Worm (Caenorhabditis elegans) whole organism, young adult: Measurements from ENCODE around the gene hpl-2.

ENCODE experiments used
- B0035.1 ChIP-seq: sonication (generic microtip); optimal IDR thresholded peaks from 2 replicates; lab custom pipeline; 2016; ENCODE audit warnings: missing genetic modification characterization, mild to moderate bottlenecking, missing compliant biosample characterization, missing genotype, missing genetic modification reagents
- B0336.3 ChIP-seq: fragments of 200-800 bp; sonication (Bioruptor generic); IDR thresholded peaks from 2 replicates; pipeline ENCODE4 v1.3.6; 2022; ENCODE audit warnings: missing genetic modification characterization, missing compliant biosample characterization
- D2030.7 ChIP-seq: fragments of 200-800 bp; sonication (Bioruptor generic); IDR thresholded peaks from 2 replicates; pipeline ENCODE4 v1.3.6; 2022; ENCODE audit warnings: missing genetic modification reagents, missing genetic modification characterization, missing compliant biosample characterization
- F23B12.7 ChIP-seq: sonication (generic microtip); optimal IDR thresholded peaks from 2 replicates; lab custom pipeline; 2017; ENCODE audit warnings: missing genetic modification characterization, mild to moderate bottlenecking, missing compliant biosample characterization, antibody characterized with exemption, moderate library complexity; ENCODE audit not compliant: insufficient read depth
- F33H1.4 ChIP-seq: fragments of 200-800 bp; sonication (Bioruptor generic); IDR thresholded peaks from 2 replicates; pipeline ENCODE4 v1.3.6; 2022; ENCODE audit warnings: missing genetic modification reagents, missing genetic modification characterization, missing compliant biosample characterization
- F37B4.10 ChIP-seq: fragments of 200-800 bp; sonication (Bioruptor generic); IDR thresholded peaks from 2 replicates; pipeline ENCODE4 v1.3.6; 2022; ENCODE audit warnings: missing genetic modification characterization, missing compliant biosample characterization
- F39B2.1 ChIP-seq: fragments of 200-800 bp; sonication (Bioruptor generic); IDR thresholded peaks from 2 replicates; pipeline ENCODE4 v1.3.6; 2022; ENCODE audit warnings: missing genetic modification reagents, missing genetic modification characterization, missing compliant biosample characterization
- F49E8.2 ChIP-seq: sonication (generic microtip); optimal IDR thresholded peaks from 3 replicates; lab custom pipeline; 2017; ENCODE audit warnings: missing genetic modification characterization, mild to moderate bottlenecking, missing compliant biosample characterization, antibody characterized with exemption, moderate library complexity; ENCODE audit not compliant: insufficient read depth
- K12H6.12 ChIP-seq: fragments of 200-800 bp; sonication (Bioruptor generic); optimal IDR thresholded peaks from 2 replicates; lab custom pipeline; 2018; ENCODE audit warnings: mild to moderate bottlenecking, missing genetic modification characterization, missing compliant biosample characterization
- Y53G8AR.9 ChIP-seq: fragments of 200-800 bp; sonication (Bioruptor generic); conservative IDR thresholded peaks from 2 replicates; pipeline ENCODE4 v1.3.6; 2022; ENCODE audit warnings: missing genetic modification reagents, missing genetic modification characterization, missing compliant biosample characterization
- Y56A3A.18 ChIP-seq: fragments of 200-800 bp; sonication (Bioruptor generic); IDR thresholded peaks from 2 replicates; pipeline ENCODE4 v1.3.6; 2022; ENCODE audit warnings: missing genetic modification reagents, missing genetic modification characterization, missing compliant biosample characterization
- Y95B8A.8 ChIP-seq: fragments of 200-800 bp; sonication (Bioruptor generic); IDR thresholded peaks from 2 replicates; pipeline ENCODE4 v1.3.6; 2022; ENCODE audit warnings: missing genetic modification reagents, missing genetic modification characterization, missing compliant biosample characterization
- aptf-3 ChIP-seq: fragments of 200-800 bp; sonication (Bioruptor generic); IDR thresholded peaks from 2 replicates; pipeline ENCODE4 v1.3.6; 2022; ENCODE audit warnings: missing genetic modification characterization, missing compliant biosample characterization
- atf-7 ChIP-seq: sonication (generic microtip); optimal IDR thresholded peaks from 2 replicates; lab custom pipeline; 2017; ENCODE audit warnings: mild to moderate bottlenecking, missing genetic modification characterization, missing compliant biosample characterization
- ceh-27 ChIP-seq: fragments of 200-800 bp; sonication (Bioruptor generic); optimal IDR thresholded peaks from 2 replicates; lab custom pipeline; 2018; ENCODE audit warnings: mild to moderate bottlenecking, missing genetic modification characterization, moderate library complexity, missing compliant biosample characterization
- ceh-91 ChIP-seq: fragments of 200-800 bp; sonication (Bioruptor generic); IDR thresholded peaks from 2 replicates; pipeline ENCODE4 v1.3.6; 2022; ENCODE audit warnings: missing genetic modification reagents, missing genetic modification characterization, missing compliant biosample characterization
- efl-1 ChIP-seq: fragments of 150-350 bp; optimal IDR thresholded peaks from 2 replicates; lab custom pipeline; 2014; ENCODE audit warnings: missing biosample characterization, missing genetic modification reagents, missing genetic modification characterization
- egl-44 ChIP-seq: fragments of 200-800 bp; sonication (Bioruptor generic); IDR thresholded peaks from 2 replicates; pipeline ENCODE4 v1.3.6; 2022; ENCODE audit warnings: missing genetic modification reagents, missing genetic modification characterization, missing compliant biosample characterization
- egrh-3 ChIP-seq: fragments of 200-800 bp; sonication (Bioruptor generic); IDR thresholded peaks from 2 replicates; pipeline ENCODE4 v1.3.6; 2022; ENCODE audit warnings: missing genetic modification reagents, missing genetic modification characterization, missing compliant biosample characterization
- hlh-12 ChIP-seq: sonication (generic microtip); optimal IDR thresholded peaks from 2 replicates; lab custom pipeline; 2016; ENCODE audit warnings: missing genetic modification characterization, missing compliant biosample characterization
- hmg-1.2 ChIP-seq: fragments of 200-800 bp; sonication (Bioruptor generic); IDR thresholded peaks from 2 replicates; pipeline ENCODE4 v1.3.6; 2022; ENCODE audit warnings: missing genetic modification reagents, missing genetic modification characterization, missing compliant biosample characterization
- hsf-1 ChIP-seq: fragments of 200-800 bp; sonication (Bioruptor generic); IDR thresholded peaks from 2 replicates; pipeline ENCODE4 v1.3.6; 2022; ENCODE audit warnings: missing genetic modification reagents, missing genetic modification characterization, missing compliant biosample characterization
- lin-54 ChIP-seq: fragments of 200-800 bp; sonication (Bioruptor generic); optimal IDR thresholded peaks from 2 replicates; lab custom pipeline; 2018; ENCODE audit warnings: mild to moderate bottlenecking, missing genetic modification characterization, missing compliant biosample characterization
- lir-1 ChIP-seq: fragments of 200-800 bp; sonication (Bioruptor generic); conservative IDR thresholded peaks from 2 replicates; pipeline ENCODE4 v1.3.6; 2022; ENCODE audit warnings: missing genetic modification reagents, missing genetic modification characterization, missing compliant biosample characterization
- lsl-1 ChIP-seq: fragments of 200-800 bp; sonication (Bioruptor generic); optimal IDR thresholded peaks from 2 replicates; lab custom pipeline; 2018; ENCODE audit warnings: mild to moderate bottlenecking, missing genetic modification characterization, moderate library complexity, missing compliant biosample characterization
- madf-3 ChIP-seq: fragments of 200-800 bp; sonication (Bioruptor generic); IDR thresholded peaks from 2 replicates; pipeline ENCODE4 v1.3.6; 2022; ENCODE audit warnings: missing genetic modification reagents, missing genetic modification characterization, missing compliant biosample characterization
- madf-6 ChIP-seq: fragments of 200-800 bp; sonication (Bioruptor generic); IDR thresholded peaks from 2 replicates; pipeline ENCODE4 v1.3.6; 2022; ENCODE audit warnings: missing genetic modification reagents, missing genetic modification characterization, missing compliant biosample characterization
- madf-8 ChIP-seq: fragments of 200-800 bp; sonication (Bioruptor generic); conservative IDR thresholded peaks from 2 replicates; pipeline ENCODE4 v1.3.6; 2022; ENCODE audit warnings: missing genetic modification reagents, missing genetic modification characterization, missing compliant biosample characterization
- nfya-1 ChIP-seq: sonication (generic microtip); optimal IDR thresholded peaks from 2 replicates; lab custom pipeline; 2017; ENCODE audit warnings: antibody characterized with exemption, missing compliant biosample characterization, missing genetic modification characterization, borderline replicate concordance; ENCODE audit not compliant: insufficient read depth
- nfyb-1 ChIP-seq: fragments of 200-800 bp; sonication (Bioruptor generic); IDR thresholded peaks from 2 replicates; pipeline ENCODE4 v1.3.6; 2022; ENCODE audit warnings: missing genetic modification reagents, missing genetic modification characterization, missing compliant biosample characterization
- nhr-80 ChIP-seq: sonication (generic microtip); optimal IDR thresholded peaks from 2 replicates; lab custom pipeline; 2016; ENCODE audit warnings: missing genetic modification characterization, missing compliant biosample characterization
- pha-4 ChIP-seq: fragments of 150-350 bp; sonication (generic microtip); optimal IDR thresholded peaks from 2 replicates; lab custom pipeline; 2014; ENCODE audit warnings: missing biosample characterization, missing genetic modification reagents, missing genetic modification characterization
- rcor-1 ChIP-seq: fragments of 200-800 bp; sonication (Bioruptor generic); IDR thresholded peaks from 2 replicates; pipeline ENCODE4 v1.3.6; 2022; ENCODE audit warnings: missing genetic modification reagents, missing genetic modification characterization, missing compliant biosample characterization
- rpc-1 ChIP-seq, 2 experiments: fragments of 150-350 bp in 1 of 2; sonication (generic microtip) in 1 of 2; optimal IDR thresholded peaks; 2 replicates each; lab custom pipeline; 2014 to 2018; ENCODE audit warnings: missing biosample characterization in 1 of 2, missing genetic modification characterization in 1 of 2, missing genetic modification reagents in 1 of 2, missing genotype in 1 of 2
- sea-2 ChIP-seq: fragments of 200-800 bp; sonication (Bioruptor generic); IDR thresholded peaks from 2 replicates; pipeline ENCODE4 v1.3.6; 2022; ENCODE audit warnings: missing genetic modification characterization, missing compliant biosample characterization
- snpc-1.1 ChIP-seq: sonication (generic microtip); optimal IDR thresholded peaks from 2 replicates; lab custom pipeline; 2017; ENCODE audit warnings: missing genetic modification characterization, mild to moderate bottlenecking, missing compliant biosample characterization, antibody characterized with exemption, moderate library complexity, missing genotype, missing genetic modification reagents; ENCODE audit not compliant: insufficient read depth
- snpc-3.4 ChIP-seq: sonication (generic microtip); optimal IDR thresholded peaks from 2 replicates; lab custom pipeline; 2017; ENCODE audit warnings: missing genetic modification characterization, mild to moderate bottlenecking, missing compliant biosample characterization, antibody characterized with exemption, moderate library complexity, missing genotype, missing genetic modification reagents
- snpc-4 ChIP-seq, 5 experiments: fragments of 150-350 bp in 1 of 5; sonication (generic microtip) in 4 of 5; optimal IDR thresholded peaks; 2 replicates each; lab custom pipeline; 2014 to 2018; ENCODE audit warnings: missing genetic modification characterization in 5 of 5, missing biosample characterization in 3 of 5, antibody characterized with exemption in 2 of 5, mild to moderate bottlenecking in 2 of 5, missing compliant biosample characterization in 2 of 5, missing genotype in 2 of 5, moderate library complexity in 2 of 5, missing genetic modification reagents in 1 of 5
- sptf-2 ChIP-seq: fragments of 200-800 bp; sonication (Bioruptor generic); optimal IDR thresholded peaks from 2 replicates; lab custom pipeline; 2018; ENCODE audit warnings: mild to moderate bottlenecking, missing genetic modification characterization, missing compliant biosample characterization
- tbp1 ChIP-seq: fragments of 200-800 bp; sonication (Bioruptor generic); optimal IDR thresholded peaks from 2 replicates; lab custom pipeline; 2018; ENCODE audit warnings: mild to moderate bottlenecking, missing genetic modification characterization, missing compliant biosample characterization
- ztf-18 ChIP-seq: sonication (generic microtip); optimal IDR thresholded peaks from 2 replicates; lab custom pipeline; 2016; ENCODE audit warnings: missing genotype, mild to moderate bottlenecking, missing genetic modification characterization, missing compliant biosample characterization

Gene hpl-2

ce11 chrIII:10736322-10736985 is 18.9 kb downstream of the hpl-2 start (continued):
- TF ChIP-seq sea-2 (GFP tag; lab: Robert Waterston, UW) (no peak), B0336.3 (peak; percentile 25; the same call in 1 of the 2 replicates), madf-3 (no peak), hlh-12 (tag; lab: Kevin White, UChicago) (no peak), Y56A3A.18 (GFP tag; lab: Robert Waterston, UW) (no peak), egrh-3 (GFP tag; lab: Robert Waterston, UW) (no peak), ztf-18 (tag; lab: Kevin White, UChicago) (no peak), lsl-1 (GFP tag; lab: Kevin White, UChicago) (peak; percentile 74), pha-4 (tag; lab: Kevin White, UChicago) (no peak), ceh-27 (GFP tag; lab: Kevin White, UChicago) (no peak), F49E8.2 (tag; lab: Kevin White, UChicago) (no peak), K12H6.12 (tag; lab: Kevin White, UChicago) (no peak), efl-1 (GFP tag; lab: Kevin White, UChicago) (no peak)

- TF ChIP-seq pha-4 (tag; lab: Kevin White, UChicago) (peak; percentile 28), B0035.1 (tag; lab: Kevin White, UChicago) (no peak)
These were observed 20.7 kb downstream of the hpl-2 start for ce11 chrIII:10734511-10735233.

- 0 out of 2 replicates have a peak, but pooled peaks have one; percentile 47 for TF ChIP-seq aptf-3
- TF ChIP-seq lsl-1 (GFP tag; lab: Kevin White, UChicago) = peak; percentile 58
- TF ChIP-seq madf-6 (GFP tag; lab: Robert Waterston, UW) = peak; percentile 79
- TF ChIP-seq atf-7 = no peak
- TF ChIP-seq sptf-2 = no peak
- peak; percentile 53 for TF ChIP-seq F33H1.4
- TF ChIP-seq snpc-1.1 (tag; lab: Kevin White, UChicago) = peak; percentile 90
- peak; percentile 77 for TF ChIP-seq hmg-1.2 (GFP tag; lab: Robert Waterston, UW)
- peak; percentile 56; the same call in 1 of the 2 replicates for TF ChIP-seq rcor-1 (GFP tag; lab: Robert Waterston, UW)
- TF ChIP-seq nhr-80 (tag; lab: Kevin White, UChicago) = no peak
- TF ChIP-seq lin-54 = peak; percentile 45
- TF ChIP-seq F23B12.7 = no peak
- no peak for TF ChIP-seq rpc-1 (optimal IDR thresholded peaks at IDR 0.05; lab: Kevin White, UChicago)
- TF ChIP-seq rpc-1 (tag; optimal IDR thresholded peaks at IDR 0.05; lab: Kevin White, UChicago) = no peak
- TF ChIP-seq snpc-3.4 (tag; lab: Kevin White, UChicago) = peak; percentile 55
- TF ChIP-seq lir-1 (GFP tag; lab: Robert Waterston, UW) = no peak
- peak; percentile 59 for TF ChIP-seq ceh-91
- TF ChIP-seq F37B4.10 (GFP tag; lab: Robert Waterston, UW) = no peak
- TF ChIP-seq tbp1 (GFP tag; lab: Kevin White, UChicago) = peak; percentile 60
- peak; percentile 85 for TF ChIP-seq snpc-4 (GFP tag; optimal IDR thresholded peaks at IDR 0.05; lab: Kevin White, UChicago)
- peak in 3 of 4 experiments; percentile 83 to 92 (median 88) for TF ChIP-seq snpc-4 (tag; optimal IDR thresholded peaks at IDR 0.05; lab: Kevin White, UChicago)
- 0 out of 2 replicates have a peak, but pooled peaks have one; percentile 40 for TF ChIP-seq nfyb-1 (GFP tag; lab: Robert Waterston, UW)
- peak; percentile 39; the same call in 1 of the 2 replicates for TF ChIP-seq madf-8
- peak; percentile 67 for TF ChIP-seq hsf-1
- TF ChIP-seq Y53G8AR.9 (GFP tag; lab: Robert Waterston, UW) = peak; percentile 65; the same call in 1 of the 2 replicates
- TF ChIP-seq D2030.7 = peak; percentile 92
- TF ChIP-seq F39B2.1 = no peak
- no peak for TF ChIP-seq Y95B8A.8 (GFP tag; lab: Robert Waterston, UW)
- no peak for TF ChIP-seq nfya-1
- TF ChIP-seq egl-44 = peak; percentile 21; the same call in 1 of the 2 replicates
These were observed 22.0 kb downstream of the hpl-2 start for ce11 chrIII:10733300-10733699.
